Fruit fly (Drosophila melanogaster) whole organism, prepupa: ENCODE measurements around the gene CrebA.

Experiments
- CG1621 ChIP-seq: fragments of 200-800 bp; sonication (Bioruptor generic); optimal IDR thresholded peaks from 3 replicates; lab custom pipeline; 2018; ENCODE audit warnings: missing biosample characterization, mild to moderate bottlenecking, missing genetic modification characterization
- CG16779 ChIP-seq: fragments of 200-800 bp; sonication (Bioruptor generic); optimal IDR thresholded peaks from 3 replicates; lab custom pipeline; 2017; ENCODE audit warnings: missing biosample characterization, mild to moderate bottlenecking, missing genetic modification characterization
- CG3032 ChIP-seq: fragments of 200-800 bp; optimal IDR thresholded peaks from 2 replicates; lab custom pipeline; 2019; ENCODE audit warnings: missing biosample characterization, mild to moderate bottlenecking, missing genetic modification characterization, moderate library complexity
- Hr39 ChIP-seq: fragments of 200-800 bp; sonication (Bioruptor generic); optimal IDR thresholded peaks from 2 replicates; lab custom pipeline; 2016; ENCODE audit warnings: missing biosample characterization, missing genetic modification characterization
- Lpt ChIP-seq: fragments of 200-800 bp; sonication (Bioruptor generic); optimal IDR thresholded peaks from 3 replicates; lab custom pipeline; 2016; ENCODE audit warnings: missing biosample characterization, missing genetic modification characterization
- OdsH ChIP-seq: fragments of 200-800 bp; sonication (Bioruptor generic); optimal IDR thresholded peaks from 3 replicates; lab custom pipeline; 2016; ENCODE audit warnings: missing biosample characterization, missing genetic modification characterization
- Sox15 ChIP-seq: fragments of 200-800 bp; sonication (Bioruptor generic); optimal IDR thresholded peaks from 3 replicates; lab custom pipeline; 2016; ENCODE audit warnings: missing biosample characterization, missing genetic modification characterization
- dac ChIP-seq: fragments of 200-800 bp; sonication (Bioruptor generic); optimal IDR thresholded peaks from 2 replicates; lab custom pipeline; 2017; ENCODE audit warnings: missing biosample characterization, mild to moderate bottlenecking, missing genetic modification characterization
- lz ChIP-seq: fragments of 200-800 bp; sonication (Bioruptor generic); optimal IDR thresholded peaks from 3 replicates; lab custom pipeline; 2016; ENCODE audit warnings: missing biosample characterization, missing genetic modification characterization

DNA sequence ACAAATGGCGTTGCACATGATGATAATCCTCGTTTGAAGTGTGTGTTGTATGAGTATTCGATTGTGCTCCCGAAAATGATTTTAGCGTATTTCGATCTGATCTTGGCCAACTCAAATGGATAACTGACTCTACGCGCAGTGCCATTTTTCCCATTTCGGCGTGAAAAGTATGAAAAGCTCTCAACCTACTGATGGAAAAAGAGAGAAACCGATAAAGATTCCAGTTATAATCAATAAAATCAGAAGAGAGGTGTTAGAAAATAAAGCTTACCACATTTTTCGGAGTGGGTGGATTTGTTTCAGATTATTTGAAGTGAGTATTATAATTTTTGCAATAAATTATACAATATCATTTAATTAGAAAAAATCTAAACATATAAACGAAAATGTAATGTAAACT is 15.7 kb upstream of the CrebA start, which contains the start of gene mex1:
- no peak for TF ChIP-seq dac (GFP tag; lab: Kevin White, UChicago)
- no peak for TF ChIP-seq CG1621
- no peak for TF ChIP-seq CG3032
- no peak for TF ChIP-seq CG16779 (tag; lab: Kevin White, UChicago)
- TF ChIP-seq lz (GFP tag; lab: Kevin White, UChicago) = no peak
- no peak for TF ChIP-seq Hr39
- TF ChIP-seq OdsH (GFP tag; lab: Kevin White, UChicago) = no peak
- no peak for TF ChIP-seq Lpt (GFP tag; lab: Kevin White, UChicago)
- no peak for TF ChIP-seq Sox15 (GFP tag; lab: Kevin White, UChicago)
